Fruit fly (Drosophila melanogaster): ENCODE results near the gene Vps2.

Vps2 gene

DNA sequence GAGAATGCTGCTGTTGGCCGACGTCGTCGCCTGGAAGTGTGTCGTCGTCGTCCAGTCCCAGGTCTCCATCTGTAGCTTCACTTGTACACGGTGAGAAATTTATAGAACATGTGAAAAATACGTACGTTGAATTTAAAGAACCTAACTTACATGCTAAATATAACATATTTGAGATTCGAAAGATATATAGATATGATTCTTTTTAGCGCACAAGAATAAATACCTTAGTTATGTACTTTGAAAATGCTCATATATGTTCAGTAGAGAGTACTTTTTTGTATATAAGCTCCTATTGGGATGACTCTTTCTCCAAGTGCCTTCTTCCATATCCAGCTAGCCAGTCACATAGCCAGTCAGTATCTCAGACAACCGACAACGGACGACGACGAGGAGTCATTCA, 22.6 kb downstream of the Vps2 start:
- peak in 1 of 2 experiments; percentile 42 for TF ChIP-seq foxo (GFP tag; optimal IDR thresholded peaks at IDR 0.05)
- TF ChIP-seq lola (GFP tag; optimal IDR thresholded peaks at IDR 0.05), result no peak
- no peak for TF ChIP-seq Dif (GFP tag; optimal IDR thresholded peaks at IDR 0.05; ENCODE audit: partially characterized antibody)
- peak; percentile 2 for TF ChIP-seq br (GFP tag; optimal IDR thresholded peaks at IDR 0.05)
- peak; percentile 4 for TF ChIP-seq psq (GFP tag; optimal IDR thresholded peaks at IDR 0.05)
- no peak for TF ChIP-seq Vsx2 (GFP tag; optimal IDR thresholded peaks at IDR 0.05; ENCODE audit: partially characterized antibody)
- no peak for TF ChIP-seq sv (GFP tag; optimal IDR thresholded peaks at IDR 0.05)
- TF ChIP-seq Abd-B (GFP tag; optimal IDR thresholded peaks at IDR 0.05), result no peak
- TF ChIP-seq CG32264 (GFP tag; optimal IDR thresholded peaks at IDR 0.05), result no peak
- no peak for TF ChIP-seq dmrt93B (GFP tag; optimal IDR thresholded peaks at IDR 0.05)
- peak; percentile 5 for TF ChIP-seq rgr (GFP tag; optimal IDR thresholded peaks at IDR 0.05)
- peak; percentile 43 for TF ChIP-seq h (GFP tag; optimal IDR thresholded peaks at IDR 0.05)
- TF ChIP-seq Hnf4 (GFP tag; optimal IDR thresholded peaks at IDR 0.05), result no peak
- no peak for TF ChIP-seq woc (GFP tag; optimal IDR thresholded peaks at IDR 0.05)
- no peak for TF ChIP-seq sage (GFP tag; optimal IDR thresholded peaks at IDR 0.05)
- no peak for TF ChIP-seq dl (GFP tag; optimal IDR thresholded peaks at IDR 0.05; ENCODE audit: insufficient read depth in 1 of 2, partially characterized antibody in 2 of 2)
- TF ChIP-seq CrebA (GFP tag; optimal IDR thresholded peaks at IDR 0.05; ENCODE audit: borderline replicate concordance), result no peak
- no peak for TF ChIP-seq Sp1 (GFP tag; optimal IDR thresholded peaks at IDR 0.05)
- no peak for TF ChIP-seq CG9705 (GFP tag; optimal IDR thresholded peaks at IDR 0.05)
- peak; percentile 46 for TF ChIP-seq fru (GFP tag; optimal IDR thresholded peaks at IDR 0.05)
- no peak for TF ChIP-seq GATAd (GFP tag; optimal IDR thresholded peaks at IDR 0.05)
- TF ChIP-seq HLH106 (tag; optimal IDR thresholded peaks at IDR 0.05), result peak; percentile 35
- no peak for TF ChIP-seq Jra (GFP tag; optimal IDR thresholded peaks at IDR 0.05)
- peak; percentile 27 for TF ChIP-seq OdsH (GFP tag; optimal IDR thresholded peaks at IDR 0.05)
- TF ChIP-seq ey (GFP tag; optimal IDR thresholded peaks at IDR 0.05), result peak; percentile 8
- no peak for TF ChIP-seq dsf (GFP tag; optimal IDR thresholded peaks at IDR 0.05; ENCODE audit: borderline replicate concordance)

DNA sequence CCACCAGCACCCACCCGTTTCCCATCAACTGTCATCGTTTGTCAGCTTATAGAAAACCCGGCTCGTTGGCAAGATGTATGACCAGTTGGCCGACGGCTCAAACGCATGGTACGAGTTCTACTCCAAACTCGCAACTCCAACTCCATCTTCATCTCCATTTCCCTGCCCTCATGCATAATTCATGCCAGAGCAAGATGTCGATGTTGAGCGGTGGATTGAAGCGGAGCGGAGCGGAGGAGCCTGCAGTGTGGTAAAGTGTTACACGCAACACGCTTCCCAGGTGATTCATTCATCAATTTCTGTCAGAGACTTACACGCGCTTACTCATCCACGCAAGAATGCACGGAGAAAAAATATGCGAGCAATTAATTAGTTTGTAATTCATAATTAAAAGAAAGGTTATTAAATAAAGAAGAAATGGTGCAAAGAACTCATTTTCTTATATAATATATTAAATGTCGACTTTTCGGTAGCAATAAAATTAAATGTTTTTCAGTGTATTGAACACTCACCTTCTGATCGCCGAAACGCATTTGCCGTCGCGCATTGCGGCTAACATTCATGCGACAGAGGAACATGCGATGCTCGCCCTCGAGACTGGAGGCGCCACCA, 28.9 kb downstream of the Vps2 start:
- peak; percentile 61 for TF ChIP-seq brk (GFP tag; optimal IDR thresholded peaks at IDR 0.05)
- no peak for TF ChIP-seq lola (GFP tag; optimal IDR thresholded peaks at IDR 0.05)
- TF ChIP-seq usp (GFP tag; optimal IDR thresholded peaks at IDR 0.05), result no peak
- TF ChIP-seq Dfd (GFP tag; optimal IDR thresholded peaks at IDR 0.05), result no peak
- peak; percentile 47 for TF ChIP-seq ey (GFP tag; optimal IDR thresholded peaks at IDR 0.05)
- no peak for TF ChIP-seq Hr83 (GFP tag; optimal IDR thresholded peaks at IDR 0.05; ENCODE audit: poor library complexity, severe bottlenecking)
- TF ChIP-seq OdsH (GFP tag; optimal IDR thresholded peaks at IDR 0.05), result peak; percentile 60
- peak; percentile 33 for TF ChIP-seq sage (GFP tag; optimal IDR thresholded peaks at IDR 0.05)
- TF ChIP-seq Vsx2 (GFP tag; optimal IDR thresholded peaks at IDR 0.05; ENCODE audit: partially characterized antibody), result no peak
- TF ChIP-seq GATAd (GFP tag; optimal IDR thresholded peaks at IDR 0.05), result no peak
- TF ChIP-seq Mio (GFP tag; optimal IDR thresholded peaks at IDR 0.05), result no peak
- no peak for TF ChIP-seq CrebA (GFP tag; optimal IDR thresholded peaks at IDR 0.05; ENCODE audit: borderline replicate concordance)
- peak; percentile 62 for TF ChIP-seq br (GFP tag; optimal IDR thresholded peaks at IDR 0.05)
- no peak for TF ChIP-seq Myc (optimal IDR thresholded peaks at IDR 0.05)
- peak; percentile 8 for TF ChIP-seq woc (GFP tag; optimal IDR thresholded peaks at IDR 0.05)
- TF ChIP-seq Jra (GFP tag; optimal IDR thresholded peaks at IDR 0.05), result peak; percentile 29
- TF ChIP-seq CG9705 (GFP tag; optimal IDR thresholded peaks at IDR 0.05), result peak; percentile 8
- TF ChIP-seq jim (GFP tag; optimal IDR thresholded peaks at IDR 0.05), result no peak
- TF ChIP-seq rgr (GFP tag; optimal IDR thresholded peaks at IDR 0.05), result peak; percentile 64
- TF ChIP-seq psq (GFP tag; optimal IDR thresholded peaks at IDR 0.05), result peak; percentile 54
- TF ChIP-seq foxo (GFP tag; optimal IDR thresholded peaks at IDR 0.05), result peak in 1 of 2 experiments; percentile 78
- TF ChIP-seq N (GFP tag; optimal IDR thresholded peaks at IDR 0.05), result no peak
- no peak for TF ChIP-seq Hr78 (GFP tag; optimal IDR thresholded peaks at IDR 0.05)
- TF ChIP-seq Abd-B (GFP tag; optimal IDR thresholded peaks at IDR 0.05), result no peak
- TF ChIP-seq Sp1 (GFP tag; optimal IDR thresholded peaks at IDR 0.05), result peak; percentile 75
- no peak for TF ChIP-seq dl (GFP tag; optimal IDR thresholded peaks at IDR 0.05; ENCODE audit: insufficient read depth in 1 of 2, partially characterized antibody in 2 of 2)
- no peak for TF ChIP-seq Dif (GFP tag; optimal IDR thresholded peaks at IDR 0.05; ENCODE audit: partially characterized antibody)
- no peak for TF ChIP-seq pan (optimal IDR thresholded peaks at IDR 0.05)
- TF ChIP-seq h (GFP tag; optimal IDR thresholded peaks at IDR 0.05), result peak; percentile 79
- TF ChIP-seq fru (GFP tag; optimal IDR thresholded peaks at IDR 0.05), result peak; percentile 69
- TF ChIP-seq dmrt93B (GFP tag; optimal IDR thresholded peaks at IDR 0.05), result peak; percentile 43
- no peak for TF ChIP-seq sv (GFP tag; optimal IDR thresholded peaks at IDR 0.05)
- TF ChIP-seq tai (GFP tag; optimal IDR thresholded peaks at IDR 0.05), result no peak
- TF ChIP-seq HLH106 (tag; optimal IDR thresholded peaks at IDR 0.05), result peak; percentile 76
- no peak for TF ChIP-seq dsf (GFP tag; optimal IDR thresholded peaks at IDR 0.05; ENCODE audit: borderline replicate concordance)
- no peak for TF ChIP-seq CG32264 (GFP tag; optimal IDR thresholded peaks at IDR 0.05)
- TF ChIP-seq Rel (GFP tag; optimal IDR thresholded peaks at IDR 0.05), result peak; percentile 3
- no peak for TF ChIP-seq Rel (tag; optimal IDR thresholded peaks at IDR 0.05)
- peak; percentile 40 for TF ChIP-seq Hnf4 (GFP tag; optimal IDR thresholded peaks at IDR 0.05)
